Fruit fly (Drosophila melanogaster) whole organism, embryonic: ENCODE measurements around the gene ninaG.
A peak's percentile ranks its signal among the peaks of the same experiment; 100 is the strongest.

Experiments
- Aef1 ChIP-seq: fragments of 200-800 bp; sonication (Bioruptor generic); IDR thresholded peaks from 3 replicates; pipeline ENCODE4 v1.3.6; 2022; ENCODE audit warnings: missing biosample characterization, missing genetic modification characterization
- B-H1 ChIP-seq: fragments of 200-800 bp; sonication (Bioruptor generic); IDR thresholded peaks from 3 replicates; pipeline ENCODE4 v1.3.6; 2022; ENCODE audit warnings: missing biosample characterization, missing genetic modification characterization
- Bdp1 ChIP-seq: fragments of 200-800 bp; sonication (Bioruptor generic); optimal IDR thresholded peaks from 3 replicates; lab custom pipeline; 2016; ENCODE audit warnings: missing biosample characterization, missing genetic modification characterization
- CG12104 ChIP-seq: fragments of 200-800 bp; sonication (Bioruptor generic); optimal IDR thresholded peaks from 3 replicates; lab custom pipeline; 2016; ENCODE audit warnings: missing biosample characterization, missing genetic modification characterization
- CG15601 ChIP-seq: fragments of 200-800 bp; sonication (Bioruptor generic); optimal IDR thresholded peaks from 3 replicates; lab custom pipeline; 2019; ENCODE audit warnings: missing biosample characterization, mild to moderate bottlenecking, missing genetic modification characterization, moderate library complexity
- CG16815 ChIP-seq: fragments of 200-800 bp; sonication (Bioruptor generic); optimal IDR thresholded peaks from 3 replicates; lab custom pipeline; 2017; ENCODE audit warnings: missing biosample characterization, mild to moderate bottlenecking, missing genetic modification characterization
- CG17186 ChIP-seq: fragments of 200-800 bp; sonication (Bioruptor generic); optimal IDR thresholded peaks from 3 replicates; lab custom pipeline; 2017; ENCODE audit warnings: missing biosample characterization, missing genetic modification reagents, missing genetic modification characterization
- CG17385 ChIP-seq: fragments of 200-800 bp; sonication (Bioruptor generic); optimal IDR thresholded peaks from 3 replicates; lab custom pipeline; 2018; ENCODE audit warnings: missing biosample characterization, mild to moderate bottlenecking, missing genetic modification characterization
- CG17912 ChIP-seq: fragments of 200-800 bp; sonication (Bioruptor generic); optimal IDR thresholded peaks from 2 replicates; lab custom pipeline; 2018; ENCODE audit warnings: missing biosample characterization, mild to moderate bottlenecking, missing genetic modification characterization
- CG18262 ChIP-seq: fragments of 200-800 bp; optimal IDR thresholded peaks from 3 replicates; lab custom pipeline; 2019; ENCODE audit warnings: missing biosample characterization, mild to moderate bottlenecking, missing genetic modification characterization, moderate library complexity
- CG2202 ChIP-seq: fragments of 200-800 bp; sonication (Bioruptor generic); optimal IDR thresholded peaks from 2 replicates; lab custom pipeline; 2018; ENCODE audit warnings: missing biosample characterization, mild to moderate bottlenecking, missing genetic modification characterization
- CG32767 ChIP-seq: fragments of 200-800 bp; sonication (Bioruptor generic); IDR thresholded peaks from 2 replicates; pipeline ENCODE4 v1.3.6; 2022; ENCODE audit warnings: missing biosample characterization, missing genetic modification characterization
- CG32772 ChIP-seq: fragments of 200-800 bp; sonication (Bioruptor generic); IDR thresholded peaks from 2 replicates; pipeline ENCODE4 v1.3.6; 2022; ENCODE audit warnings: missing biosample characterization, missing genetic modification characterization
- CG4424 ChIP-seq: fragments of 200-800 bp; sonication (Bioruptor generic); optimal IDR thresholded peaks from 3 replicates; lab custom pipeline; 2016; ENCODE audit warnings: missing biosample characterization, missing genetic modification characterization
- CG6272 ChIP-seq: fragments of 200-800 bp; sonication (Bioruptor generic); IDR thresholded peaks from 2 replicates; pipeline ENCODE4 v1.3.6; 2022; ENCODE audit warnings: missing biosample characterization, missing genetic modification characterization
- CG6683 ChIP-seq: fragments of 200-800 bp; sonication (Bioruptor generic); optimal IDR thresholded peaks from 2 replicates; lab custom pipeline; 2017; ENCODE audit warnings: missing biosample characterization, mild to moderate bottlenecking, missing genetic modification characterization, missing genetic modification reagents
- CG6791 ChIP-seq: fragments of 200-800 bp; sonication (Bioruptor generic); IDR thresholded peaks from 3 replicates; pipeline ENCODE4 v1.3.6; 2022; ENCODE audit warnings: missing biosample characterization, missing genetic modification characterization; ENCODE audit not compliant: partially characterized antibody
- CG7786 ChIP-seq: fragments of 200-800 bp; sonication (Bioruptor generic); optimal IDR thresholded peaks from 2 replicates; lab custom pipeline; 2016; ENCODE audit warnings: missing biosample characterization, missing genetic modification characterization
- CG9437 ChIP-seq: fragments of 200-800 bp; sonication (Bioruptor generic); optimal IDR thresholded peaks from 2 replicates; lab custom pipeline; 2018; ENCODE audit warnings: missing biosample characterization, mild to moderate bottlenecking, missing genetic modification characterization
- CTCF ChIP-seq: fragments of 200-800 bp; sonication (Bioruptor generic); optimal IDR thresholded peaks from 2 replicates; lab custom pipeline; 2017; ENCODE audit warnings: missing biosample characterization, mild to moderate bottlenecking, missing genetic modification characterization, moderate library complexity
- D ChIP-seq, 2 experiments: fragments of 200-800 bp in 1 of 2; fragments of >200 bp in 1 of 2; sonication (Bioruptor generic) in 1 of 2; optimal IDR thresholded peaks; 2 replicates in 1 of 2; 3 replicates in 1 of 2; lab custom pipeline; 2017; ENCODE audit warnings: mild to moderate bottlenecking in 1 of 2, missing biosample characterization in 1 of 2, missing genetic modification characterization in 1 of 2, missing genetic modification reagents in 1 of 2
- Dip3 ChIP-seq: fragments of 200-800 bp; sonication (Bioruptor generic); optimal IDR thresholded peaks from 3 replicates; lab custom pipeline; 2016; ENCODE audit warnings: missing biosample characterization, missing genetic modification characterization
- MTF-1 ChIP-seq: fragments of 200-800 bp; sonication (Bioruptor generic); optimal IDR thresholded peaks from 2 replicates; lab custom pipeline; 2018; ENCODE audit warnings: missing biosample characterization, mild to moderate bottlenecking, missing genetic modification characterization, borderline replicate concordance
- Med ChIP-seq: fragments of 200-800 bp; sonication (Bioruptor generic); peaks from one replicate; lab custom pipeline; 2016; ENCODE audit warnings: missing biosample characterization, missing genetic modification characterization, mild to moderate bottlenecking, inconsistent platforms, moderate library complexity
- Mrtf ChIP-seq: fragments of 200-800 bp; sonication (Bioruptor generic); IDR thresholded peaks from 3 replicates; pipeline ENCODE4 v1.3.6; 2022; ENCODE audit warnings: missing biosample characterization, missing genetic modification characterization
- Nf-YC ChIP-seq: fragments of 200-800 bp; optimal IDR thresholded peaks from 3 replicates; lab custom pipeline; 2019; ENCODE audit warnings: missing biosample characterization, mild to moderate bottlenecking, missing genetic modification characterization, moderate library complexity
- Oaz ChIP-seq: fragments of 200-800 bp; sonication (Bioruptor generic); IDR thresholded peaks from 2 replicates; pipeline ENCODE4 v1.3.6; 2022; ENCODE audit warnings: missing biosample characterization, missing genetic modification characterization
- Optix ChIP-seq: fragments of 200-800 bp; sonication (Bioruptor generic); IDR thresholded peaks from 3 replicates; pipeline ENCODE4 v1.3.6; 2022; ENCODE audit warnings: missing biosample characterization, missing genetic modification characterization
- Six4 ChIP-seq: fragments of 200-800 bp; sonication (Bioruptor generic); optimal IDR thresholded peaks from 2 replicates; lab custom pipeline; 2016; ENCODE audit warnings: missing biosample characterization, missing genetic modification characterization
- YL-1 ChIP-seq: fragments of 200-800 bp; sonication (Bioruptor generic); optimal IDR thresholded peaks from 3 replicates; lab custom pipeline; 2017; ENCODE audit warnings: missing biosample characterization, mild to moderate bottlenecking, missing genetic modification characterization
- al ChIP-seq: fragments of 200-800 bp; sonication (Bioruptor generic); IDR thresholded peaks from 2 replicates; pipeline ENCODE4 v1.3.6; 2022; ENCODE audit warnings: missing biosample characterization, missing genetic modification characterization
- bcd ChIP-seq: fragments of 200-800 bp; sonication (Bioruptor generic); optimal IDR thresholded peaks from 2 replicates; lab custom pipeline; 2017; ENCODE audit warnings: missing biosample characterization, mild to moderate bottlenecking, missing genetic modification characterization
- cad ChIP-seq: fragments of >200 bp; optimal IDR thresholded peaks from 2 replicates; lab custom pipeline; 2017; ENCODE audit warnings: missing biosample characterization, missing genetic modification characterization
- cg ChIP-seq: fragments of 200-800 bp; sonication (Bioruptor generic); optimal IDR thresholded peaks from 3 replicates; lab custom pipeline; 2019; ENCODE audit warnings: missing biosample characterization, mild to moderate bottlenecking, missing genetic modification characterization, moderate library complexity
- corto ChIP-seq: fragments of 200-800 bp; sonication (Bioruptor generic); optimal IDR thresholded peaks from 2 replicates; lab custom pipeline; 2016; ENCODE audit warnings: missing biosample characterization, mild to moderate bottlenecking, missing genetic modification characterization, moderate library complexity
- eve ChIP-seq, 2 experiments: fragments of >200 bp; optimal IDR thresholded peaks; 2 replicates each; lab custom pipeline; 2017; ENCODE audit warnings: missing biosample characterization in 2 of 2, missing genetic modification characterization in 2 of 2
- gem ChIP-seq: fragments of 200-800 bp; sonication (Bioruptor generic); optimal IDR thresholded peaks from 2 replicates; lab custom pipeline; 2019; ENCODE audit warnings: missing biosample characterization, mild to moderate bottlenecking, missing genetic modification characterization, moderate library complexity
- kah ChIP-seq: fragments of 200-800 bp; sonication (Bioruptor generic); optimal IDR thresholded peaks from 2 replicates; lab custom pipeline; 2018; ENCODE audit warnings: missing biosample characterization, mild to moderate bottlenecking, missing genetic modification characterization
- otp ChIP-seq: fragments of 200-800 bp; sonication (Bioruptor generic); IDR thresholded peaks from 3 replicates; pipeline ENCODE4, ENCODE4 v1.3.6; 2022; ENCODE audit warnings: missing biosample characterization, missing genetic modification characterization
- sc ChIP-seq, 3 experiments: fragments of >200 bp in 2 of 3; fragments of 200-800 bp in 1 of 3; sonication (Bioruptor generic) in 1 of 3; optimal IDR thresholded peaks; 2 replicates in 2 of 3; 3 replicates in 1 of 3; lab custom pipeline; 2017; ENCODE audit warnings: mild to moderate bottlenecking in 1 of 3, missing biosample characterization in 1 of 3, missing genetic modification characterization in 1 of 3, missing genetic modification reagents in 1 of 3
- scrt ChIP-seq: fragments of 200-800 bp; sonication (Bioruptor generic); optimal IDR thresholded peaks from 2 replicates; lab custom pipeline; 2018; ENCODE audit warnings: missing biosample characterization, mild to moderate bottlenecking, missing genetic modification characterization, moderate library complexity
- shn ChIP-seq: fragments of 200-800 bp; sonication (Bioruptor generic); optimal IDR thresholded peaks from 3 replicates; lab custom pipeline; 2016; ENCODE audit warnings: missing biosample characterization, missing genetic modification characterization
- slp2 ChIP-seq: fragments of 200-800 bp; sonication (Bioruptor generic); optimal IDR thresholded peaks from 2 replicates; lab custom pipeline; 2016; ENCODE audit warnings: missing biosample characterization, missing genetic modification characterization
- tgo ChIP-seq: fragments of 200-800 bp; sonication (Bioruptor generic); IDR thresholded peaks from 3 replicates; pipeline ENCODE4 v1.3.6; 2022; ENCODE audit warnings: missing biosample characterization, missing genetic modification characterization
- tin ChIP-seq: fragments of 200-800 bp; sonication (Bioruptor generic); optimal IDR thresholded peaks from 3 replicates; lab custom pipeline; 2016; ENCODE audit warnings: missing biosample characterization, missing genetic modification characterization
- tup ChIP-seq: fragments of 200-800 bp; sonication (Bioruptor generic); optimal IDR thresholded peaks from 2 replicates; lab custom pipeline; 2016; ENCODE audit warnings: missing biosample characterization, mild to moderate bottlenecking, missing genetic modification characterization, moderate library complexity
- unc-4 ChIP-seq: fragments of 200-800 bp; sonication (Bioruptor generic); IDR thresholded peaks from 2 replicates; pipeline ENCODE4 v1.3.6; 2022; ENCODE audit warnings: missing biosample characterization, missing genetic modification characterization; ENCODE audit not compliant: partially characterized antibody
- zen ChIP-seq: fragments of 200-800 bp; sonication (Bioruptor generic); optimal IDR thresholded peaks from 3 replicates; lab custom pipeline; 2018; ENCODE audit warnings: missing biosample characterization, mild to moderate bottlenecking, missing genetic modification characterization, moderate library complexity

Gene ninaG

DNA sequence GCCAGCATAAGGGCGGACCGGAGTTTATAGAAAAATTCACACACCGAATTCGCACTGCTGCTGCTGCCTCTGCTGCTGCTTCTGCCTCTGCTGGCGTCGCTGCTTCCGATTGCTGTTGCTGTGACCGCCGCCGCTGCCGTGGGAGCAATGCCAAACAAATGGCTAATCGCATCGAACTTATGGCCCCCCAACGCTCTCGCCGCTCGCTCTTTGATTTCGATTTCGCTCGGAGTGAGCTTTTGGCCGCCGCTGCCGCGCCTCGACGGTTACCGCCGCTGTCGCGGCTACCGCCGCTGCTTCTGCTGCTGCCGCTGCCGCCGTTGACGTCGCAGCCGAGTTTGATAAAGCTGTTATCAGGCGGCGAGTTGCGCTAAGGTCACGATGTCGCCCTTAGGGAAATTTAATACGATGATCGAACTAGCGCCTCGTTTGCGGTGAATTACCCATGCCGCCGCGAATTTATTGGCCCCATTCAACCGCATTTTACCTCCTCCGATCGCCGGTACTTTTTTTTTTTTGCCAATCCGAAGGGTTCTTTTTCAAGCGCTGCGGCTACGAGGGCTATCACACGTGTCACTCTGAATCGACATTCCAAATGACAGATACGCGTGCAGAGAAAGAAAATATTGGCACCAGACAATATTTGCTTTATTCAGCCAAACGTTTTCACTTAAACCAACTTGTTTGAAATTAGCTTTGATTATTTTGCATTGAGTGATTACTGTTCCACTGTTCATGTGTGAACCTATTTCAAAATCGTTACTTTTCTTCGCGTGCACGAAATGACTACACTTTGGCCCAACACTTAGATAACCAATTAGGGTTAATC lies 36.7 kb upstream of the ninaG start (continued):
- peak; percentile 68; the same call in 2 of the 3 replicates for TF ChIP-seq Optix (GFP tag; lab: Robert Waterston, UW)
- no peak for TF ChIP-seq sc (optimal IDR thresholded peaks at IDR 0.05; lab: Kevin White, UChicago)
- no peak for TF ChIP-seq sc (GFP tag; optimal IDR thresholded peaks at IDR 0.05; lab: Kevin White, UChicago)
- peak; percentile 39 for TF ChIP-seq scrt (GFP tag; lab: Kevin White, UChicago)
- peak; percentile 64 for TF ChIP-seq bcd (GFP tag; lab: Kevin White, UChicago)
- peak; percentile 81 for TF ChIP-seq CG32772 (GFP tag; lab: Robert Waterston, UW)
- TF ChIP-seq tin (GFP tag; lab: Kevin White, UChicago): peak; percentile 38
- peak; percentile 62 for TF ChIP-seq Dip3 (GFP tag; lab: Kevin White, UChicago)
- TF ChIP-seq MTF-1 (GFP tag; lab: Kevin White, UChicago): no peak
- TF ChIP-seq CG9437 (GFP tag; lab: Kevin White, UChicago): peak; percentile 37
- TF ChIP-seq CG6272 (GFP tag; lab: Robert Waterston, UW): peak; percentile 63
- peak; percentile 39 for TF ChIP-seq CG18262 (tag; lab: Kevin White, UChicago)
- no peak for TF ChIP-seq tup
- no peak for TF ChIP-seq YL-1 (GFP tag; lab: Kevin White, UChicago)
- TF ChIP-seq CG16815 (GFP tag; lab: Kevin White, UChicago): no peak
- TF ChIP-seq CG17385 (GFP tag; lab: Kevin White, UChicago): peak; percentile 60
- no peak for TF ChIP-seq CG17186 (GFP tag; lab: Kevin White, UChicago)
- peak; percentile 71 for TF ChIP-seq gem (tag; lab: Kevin White, UChicago)
- TF ChIP-seq D (optimal IDR thresholded peaks at IDR 0.05; lab: Kevin White, UChicago): no peak
- TF ChIP-seq D (GFP tag; optimal IDR thresholded peaks at IDR 0.05; lab: Kevin White, UChicago): peak; percentile 24
- TF ChIP-seq CG15601 (tag; lab: Kevin White, UChicago): no peak
- no peak for TF ChIP-seq unc-4 (GFP tag; lab: Robert Waterston, UW)
- TF ChIP-seq CG7786 (GFP tag; lab: Kevin White, UChicago): peak; percentile 67
- TF ChIP-seq cad (GFP tag; lab: Kevin White, UChicago): no peak
- TF ChIP-seq slp2 (GFP tag; lab: Kevin White, UChicago): peak; percentile 17
- peak; percentile 47; the same call in 1 of the 2 replicates for TF ChIP-seq Oaz (GFP tag; lab: Robert Waterston, UW)
- TF ChIP-seq corto (GFP tag; lab: Kevin White, UChicago): no peak
- TF ChIP-seq CG2202 (tag; lab: Kevin White, UChicago): no peak
- no peak for TF ChIP-seq CG32767 (GFP tag; lab: Robert Waterston, UW)
- peak; percentile 82 for TF ChIP-seq Mrtf (GFP tag; lab: Robert Waterston, UW)
- peak; percentile 93 for TF ChIP-seq Med (GFP tag; lab: Kevin White, UChicago)
- peak; percentile 51 for TF ChIP-seq shn (GFP tag; lab: Kevin White, UChicago)
- TF ChIP-seq kah (GFP tag; lab: Kevin White, UChicago): no peak
- TF ChIP-seq CG4424 (GFP tag; lab: Kevin White, UChicago): peak; percentile 57
- peak; percentile 27 for TF ChIP-seq zen (tag; lab: Kevin White, UChicago)
- TF ChIP-seq B-H1 (GFP tag; lab: Robert Waterston, UW): peak; percentile 59; the same call in 2 of the 3 replicates
- no peak for TF ChIP-seq CG6791 (GFP tag; lab: Robert Waterston, UW)
- peak in 1 of 2 experiments; percentile 65 for TF ChIP-seq eve (GFP tag; optimal IDR thresholded peaks at IDR 0.05; lab: Kevin White, UChicago)
- peak; percentile 47 for TF ChIP-seq Bdp1 (GFP tag; lab: Kevin White, UChicago)
- TF ChIP-seq CG6683: peak; percentile 21
- TF ChIP-seq tgo: peak; percentile 85
- TF ChIP-seq CG17912 (GFP tag; lab: Kevin White, UChicago): no peak
- TF ChIP-seq CG12104 (GFP tag; lab: Kevin White, UChicago): no peak
- peak; percentile 40 for TF ChIP-seq Six4
- TF ChIP-seq otp (GFP tag; lab: Robert Waterston, UW): peak; percentile 67; the same call in 2 of the 3 replicates
- TF ChIP-seq Aef1: peak; percentile 86
- no peak for TF ChIP-seq cg (GFP tag; lab: Kevin White, UChicago)
- peak; percentile 78 for TF ChIP-seq al (GFP tag; lab: Robert Waterston, UW)
- no peak for TF ChIP-seq Nf-YC (tag; lab: Kevin White, UChicago)
- TF ChIP-seq CTCF: no peak
